Fruit fly (Drosophila melanogaster) whole organism, embryonic: ENCODE results near the gene CG43168.

Experiments
- CG11504 ChIP-seq: fragments of 200-800 bp; sonication (Bioruptor generic); optimal IDR thresholded peaks from 3 replicates; lab custom pipeline; 2019; ENCODE audit warnings: missing biosample characterization, mild to moderate bottlenecking, missing genetic modification characterization, moderate library complexity
- CG11695 ChIP-seq: fragments of 200-800 bp; sonication (Bioruptor generic); IDR thresholded peaks from 3 replicates; pipeline ENCODE4 v1.3.6; 2022; ENCODE audit warnings: missing biosample characterization, missing genetic modification characterization
- CG12744 ChIP-seq: fragments of 200-800 bp; sonication (Bioruptor generic); optimal IDR thresholded peaks from 2 replicates; lab custom pipeline; 2016; ENCODE audit warnings: missing biosample characterization, missing genetic modification characterization
- CG13775 ChIP-seq: fragments of 200-800 bp; sonication (Bioruptor generic); optimal IDR thresholded peaks from 3 replicates; lab custom pipeline; 2017; ENCODE audit warnings: missing biosample characterization, mild to moderate bottlenecking, missing genetic modification characterization
- CG2875 ChIP-seq: fragments of 200-800 bp; sonication (Bioruptor generic); optimal IDR thresholded peaks from 2 replicates; lab custom pipeline; 2017; ENCODE audit warnings: missing biosample characterization, mild to moderate bottlenecking, missing genetic modification characterization, missing genetic modification reagents
- CG4328 ChIP-seq: fragments of 200-800 bp; sonication (Bioruptor generic); optimal IDR thresholded peaks from 3 replicates; lab custom pipeline; 2017; ENCODE audit warnings: missing biosample characterization, missing genetic modification reagents, missing genetic modification characterization
- CG7839 ChIP-seq: fragments of 200-800 bp; sonication (Bioruptor generic); optimal IDR thresholded peaks from 3 replicates; lab custom pipeline; 2018; ENCODE audit warnings: missing biosample characterization, mild to moderate bottlenecking, missing genetic modification characterization, moderate library complexity
- CG7963 ChIP-seq: fragments of 200-800 bp; sonication (Bioruptor generic); IDR thresholded peaks from 3 replicates; pipeline ENCODE4 v1.3.6; 2022; ENCODE audit warnings: missing biosample characterization, missing genetic modification characterization; ENCODE audit not compliant: partially characterized antibody
- CG8290 ChIP-seq, 3 experiments: fragments of 200-800 bp; sonication (Bioruptor generic); optimal IDR thresholded peaks; 2 replicates each; lab custom pipeline; 2016 to 2019; ENCODE audit warnings: missing biosample characterization in 3 of 3, missing genetic modification characterization in 3 of 3, mild to moderate bottlenecking in 2 of 3, moderate library complexity in 1 of 3
- CG8478 ChIP-seq: fragments of >200 bp; optimal IDR thresholded peaks from 2 replicates; lab custom pipeline; 2018
- CG9932 ChIP-seq: fragments of 200-800 bp; sonication (Bioruptor generic); IDR thresholded peaks from 2 replicates; pipeline ENCODE4 v1.3.6; 2022; ENCODE audit warnings: missing biosample characterization, missing genetic modification characterization
- CkIIα-i1 ChIP-seq: fragments of 200-800 bp; sonication (Bioruptor generic); IDR thresholded peaks from 2 replicates; pipeline ENCODE4 v1.3.6; 2022; ENCODE audit warnings: missing biosample characterization, missing genetic modification characterization
- Dll ChIP-seq: fragments of 200-800 bp; sonication (Bioruptor generic); IDR thresholded peaks from 4 replicates; pipeline ENCODE4 v1.3.6; 2022; ENCODE audit warnings: missing biosample characterization, missing genetic modification characterization; ENCODE audit not compliant: partially characterized antibody
- Fer1 ChIP-seq: fragments of 200-800 bp; sonication (Bioruptor generic); optimal IDR thresholded peaks from 2 replicates; lab custom pipeline; 2017; ENCODE audit warnings: missing biosample characterization, mild to moderate bottlenecking, missing genetic modification characterization
- Gug ChIP-seq: fragments of 200-800 bp; sonication (Bioruptor generic); IDR thresholded peaks from 4 replicates; pipeline ENCODE4 v1.3.6; 2022; ENCODE audit warnings: missing biosample characterization, missing genetic modification characterization
- Hmr ChIP-seq: fragments of 200-800 bp; sonication (Bioruptor generic); optimal IDR thresholded peaks from 3 replicates; lab custom pipeline; 2017; ENCODE audit warnings: mild to moderate bottlenecking, missing biosample characterization, missing genetic modification reagents, missing genetic modification characterization
- Mrtf ChIP-seq: fragments of 200-800 bp; sonication (Bioruptor generic); IDR thresholded peaks from 3 replicates; pipeline ENCODE4 v1.3.6; 2022; ENCODE audit warnings: missing biosample characterization, missing genetic modification characterization
- NC2α ChIP-seq: fragments of 200-800 bp; sonication (Bioruptor generic); optimal IDR thresholded peaks from 2 replicates; lab custom pipeline; 2016; ENCODE audit warnings: missing biosample characterization, missing genetic modification characterization
- Oaz ChIP-seq: fragments of 200-800 bp; sonication (Bioruptor generic); IDR thresholded peaks from 2 replicates; pipeline ENCODE4 v1.3.6; 2022; ENCODE audit warnings: missing biosample characterization, missing genetic modification characterization
- Oli ChIP-seq: fragments of 200-800 bp; sonication (Bioruptor generic); optimal IDR thresholded peaks from 2 replicates; lab custom pipeline; 2018; ENCODE audit warnings: missing biosample characterization, mild to moderate bottlenecking, missing genetic modification characterization, moderate library complexity
- bowl ChIP-seq: fragments of 200-800 bp; sonication (Bioruptor generic); IDR thresholded peaks from 2 replicates; pipeline ENCODE4 v1.3.6; 2022; ENCODE audit warnings: missing biosample characterization, missing genetic modification characterization
- bsh ChIP-seq, 2 experiments: fragments of 200-800 bp; sonication (Bioruptor generic); optimal IDR thresholded peaks; 2 replicates each; lab custom pipeline; 2017 to 2018; ENCODE audit warnings: mild to moderate bottlenecking in 2 of 2, missing biosample characterization in 2 of 2, missing genetic modification characterization in 2 of 2, moderate library complexity in 1 of 2
- cato ChIP-seq: fragments of 200-800 bp; sonication (Bioruptor generic); optimal IDR thresholded peaks from 2 replicates; lab custom pipeline; 2016; ENCODE audit warnings: missing biosample characterization, missing genetic modification characterization, borderline replicate concordance
- chn ChIP-seq: fragments of 200-800 bp; sonication (Bioruptor generic); optimal IDR thresholded peaks from 2 replicates; lab custom pipeline; 2016; ENCODE audit warnings: missing biosample characterization, missing genetic modification characterization
- corto ChIP-seq: fragments of 200-800 bp; sonication (Bioruptor generic); optimal IDR thresholded peaks from 2 replicates; lab custom pipeline; 2016; ENCODE audit warnings: missing biosample characterization, mild to moderate bottlenecking, missing genetic modification characterization, moderate library complexity
- crp ChIP-seq, 2 experiments: fragments of 200-800 bp; sonication (Bioruptor generic); optimal IDR thresholded peaks; 2 replicates in 1 of 2; 3 replicates in 1 of 2; lab custom pipeline; 2017; ENCODE audit warnings: missing biosample characterization in 2 of 2, missing genetic modification characterization in 2 of 2, mild to moderate bottlenecking in 1 of 2, moderate library complexity in 1 of 2
- cwo ChIP-seq: fragments of 200-800 bp; sonication (Bioruptor generic); optimal IDR thresholded peaks from 3 replicates; lab custom pipeline; 2017; ENCODE audit warnings: missing biosample characterization, missing genetic modification characterization, mild to moderate bottlenecking, moderate library complexity, missing genetic modification reagents
- danr ChIP-seq: fragments of 200-800 bp; sonication (Bioruptor generic); IDR thresholded peaks from 2 replicates; pipeline ENCODE4 v1.3.6; 2022; ENCODE audit warnings: missing biosample characterization, missing genetic modification characterization
- fu2 ChIP-seq: fragments of 200-800 bp; sonication (Bioruptor generic); optimal IDR thresholded peaks from 2 replicates; lab custom pipeline; 2016; ENCODE audit warnings: missing biosample characterization, missing genetic modification characterization
- hbn ChIP-seq: fragments of 200-800 bp; sonication (Bioruptor generic); IDR thresholded peaks from 2 replicates; pipeline ENCODE4 v1.3.6; 2022; ENCODE audit warnings: missing biosample characterization, missing genetic modification characterization; ENCODE audit not compliant: partially characterized antibody
- her ChIP-seq: fragments of 200-800 bp; sonication (Bioruptor generic); optimal IDR thresholded peaks from 2 replicates; lab custom pipeline; 2016; ENCODE audit warnings: missing biosample characterization, missing genetic modification characterization
- insv ChIP-seq, 2 experiments: fragments of 200-800 bp; sonication (Bioruptor generic); optimal IDR thresholded peaks; 3 replicates each; lab custom pipeline; 2016 to 2018; ENCODE audit warnings: missing biosample characterization in 2 of 2, missing genetic modification characterization in 2 of 2
- jigr1 ChIP-seq: fragments of 200-800 bp; sonication (Bioruptor generic); IDR thresholded peaks from 3 replicates; pipeline ENCODE4 v1.3.6; 2022; ENCODE audit warnings: missing biosample characterization, missing genetic modification characterization
- klu ChIP-seq: fragments of 200-800 bp; sonication (Bioruptor generic); IDR thresholded peaks from 2 replicates; pipeline ENCODE4 v1.3.6; 2022; ENCODE audit warnings: missing biosample characterization, missing genetic modification characterization
- lab ChIP-seq: fragments of 200-800 bp; sonication (Bioruptor generic); optimal IDR thresholded peaks from 3 replicates; lab custom pipeline; 2017; ENCODE audit warnings: missing biosample characterization, missing genetic modification characterization, mild to moderate bottlenecking, moderate library complexity, missing genetic modification reagents
- odd ChIP-seq: fragments of 200-800 bp; sonication (Bioruptor generic); optimal IDR thresholded peaks from 2 replicates; lab custom pipeline; 2017; ENCODE audit warnings: missing biosample characterization, mild to moderate bottlenecking, missing genetic modification characterization
- pho ChIP-seq: fragments of 200-800 bp; sonication (Bioruptor generic); optimal IDR thresholded peaks from 2 replicates; lab custom pipeline; 2016; ENCODE audit warnings: missing biosample characterization, missing genetic modification characterization
- sisA ChIP-seq: fragments of 200-800 bp; sonication (Bioruptor generic); IDR thresholded peaks from 2 replicates; pipeline ENCODE4 v1.3.6; 2022; ENCODE audit warnings: missing biosample characterization, missing genetic modification characterization
- slbo ChIP-seq: fragments of 200-800 bp; sonication (Bioruptor generic); IDR thresholded peaks from 2 replicates; pipeline ENCODE4 v1.3.6; 2022; ENCODE audit warnings: missing biosample characterization, missing genetic modification characterization
- sna ChIP-seq: fragments of 200-800 bp; sonication (Bioruptor generic); IDR thresholded peaks from 2 replicates; pipeline ENCODE4 v1.3.6; 2022; ENCODE audit warnings: missing biosample characterization, missing genetic modification characterization; ENCODE audit not compliant: partially characterized antibody
- tin ChIP-seq: fragments of 200-800 bp; sonication (Bioruptor generic); optimal IDR thresholded peaks from 3 replicates; lab custom pipeline; 2016; ENCODE audit warnings: missing biosample characterization, missing genetic modification characterization
- tio ChIP-seq: fragments of 200-800 bp; sonication (Bioruptor generic); optimal IDR thresholded peaks from 2 replicates; lab custom pipeline; 2017; ENCODE audit warnings: missing biosample characterization, missing genetic modification characterization, inconsistent platforms
- unc-4 ChIP-seq: fragments of 200-800 bp; sonication (Bioruptor generic); IDR thresholded peaks from 2 replicates; pipeline ENCODE4 v1.3.6; 2022; ENCODE audit warnings: missing biosample characterization, missing genetic modification characterization; ENCODE audit not compliant: partially characterized antibody
- usp ChIP-seq: fragments of >200 bp; optimal IDR thresholded peaks from 2 replicates; lab custom pipeline; 2017; ENCODE audit warnings: missing biosample characterization, missing genetic modification characterization
- vfl ChIP-seq: fragments of 200-800 bp; sonication (Bioruptor generic); optimal IDR thresholded peaks from 2 replicates; lab custom pipeline; 2016; ENCODE audit warnings: missing biosample characterization, missing genetic modification characterization
- wor ChIP-seq: fragments of 200-800 bp; sonication (Bioruptor generic); IDR thresholded peaks from 2 replicates; pipeline ENCODE4 v1.3.6; 2022; ENCODE audit warnings: missing biosample characterization, missing genetic modification characterization
- zen ChIP-seq: fragments of 200-800 bp; sonication (Bioruptor generic); optimal IDR thresholded peaks from 3 replicates; lab custom pipeline; 2018; ENCODE audit warnings: missing biosample characterization, mild to moderate bottlenecking, missing genetic modification characterization, moderate library complexity
- zfh1 ChIP-seq: fragments of 200-800 bp; sonication (Bioruptor generic); IDR thresholded peaks from 3 replicates; pipeline ENCODE4 v1.3.6; 2022; ENCODE audit warnings: missing biosample characterization, missing genetic modification characterization

CG43168 gene

dm6 chr3L:6256408-6257188 is 19.0 kb upstream of the CG43168 start, which contains the start of gene Best2 (continued):
- TF ChIP-seq Fer1 (GFP tag; lab: Kevin White, UChicago) (peak; percentile 88), cato (peak; percentile 63), pho (peak; percentile 78), CG8290 (GFP tag; optimal IDR thresholded peaks at IDR 0.05; lab: Kevin White, UChicago) (peak; percentile 41), CG8290 (tag; optimal IDR thresholded peaks at IDR 0.05; lab: Kevin White, UChicago) (peak in 1 of 2 experiments; percentile 4), CG4328 (GFP tag; lab: Kevin White, UChicago) (peak; percentile 85), CG13775 (GFP tag; lab: Kevin White, UChicago) (peak; percentile 80), insv (GFP tag; optimal IDR thresholded peaks at IDR 0.05; lab: Kevin White, UChicago) (peak in 1 of 2 experiments; percentile 35), jigr1 (GFP tag; lab: Robert Waterston, UW) (peak; percentile 76; the same call in 2 of the 3 replicates), CG11695 (GFP tag; lab: Robert Waterston, UW) (peak; percentile 93), corto (peak; percentile 94), fu2 (GFP tag; lab: Kevin White, UChicago) (peak; percentile 62), CG11504 (tag; lab: Kevin White, UChicago) (peak; percentile 90), Dll (no peak), odd (peak; percentile 82), danr (peak; percentile 84), CG12744 (GFP tag; lab: Kevin White, UChicago) (peak; percentile 48), hbn (GFP tag; lab: Robert Waterston, UW) (no peak), NC2α (peak; percentile 4), wor (GFP tag; lab: Robert Waterston, UW) (peak; percentile 87), sisA (peak; percentile 93), Mrtf (GFP tag; lab: Robert Waterston, UW) (peak; percentile 88), zen (tag; lab: Kevin White, UChicago) (peak; percentile 7), chn (GFP tag; lab: Kevin White, UChicago) (peak; percentile 69), sna (GFP tag; lab: Robert Waterston, UW) (no peak), Oli (tag; lab: Kevin White, UChicago) (peak; percentile 90), klu (GFP tag; lab: Robert Waterston, UW) (peak; percentile 89), Oaz (GFP tag; lab: Robert Waterston, UW) (peak; percentile 82), crp (GFP tag; optimal IDR thresholded peaks at IDR 0.05; lab: Kevin White, UChicago) (peak in 1 of 2 experiments; percentile 58), bowl (GFP tag; lab: Robert Waterston, UW) (peak; percentile 26; the same call in 1 of the 2 replicates), CG7963 (GFP tag; lab: Robert Waterston, UW) (no peak), bsh (GFP tag; optimal IDR thresholded peaks at IDR 0.05; lab: Kevin White, UChicago) (peak; percentile 78 to 79), CG7839 (peak; percentile 96), cwo (GFP tag; lab: Kevin White, UChicago) (peak; percentile 80), slbo (peak; percentile 91), Hmr (GFP tag; lab: Kevin White, UChicago) (peak; percentile 84), CG2875 (peak; percentile 68), vfl (GFP tag; lab: Kevin White, UChicago) (no peak), Gug (GFP tag; lab: Robert Waterston, UW) (peak; percentile 74), unc-4 (GFP tag; lab: Robert Waterston, UW) (no peak), CkIIα-i1 (GFP tag; lab: Robert Waterston, UW) (no peak; the same call in 1 of the 2 replicates), tin (GFP tag; lab: Kevin White, UChicago) (peak; percentile 80), her (GFP tag; lab: Kevin White, UChicago) (peak; percentile 29), CG8478 (lab: Kevin White, UChicago) (no peak), CG9932 (GFP tag; lab: Robert Waterston, UW) (peak; percentile 97), zfh1 (GFP tag; lab: Robert Waterston, UW) (peak; percentile 88), usp (GFP tag; lab: Kevin White, UChicago) (no peak), lab (peak; percentile 88), tio (GFP tag; lab: Kevin White, UChicago) (peak; percentile 71)
